Fruit fly (Drosophila melanogaster) Kc167 (cell line): Measurements from ENCODE around the gene lectin-37Da.

ENCODE experiments used
- Myc ChIP-seq: fragments of >200 bp; optimal IDR thresholded peaks from 2 replicates; lab custom pipeline; 2017; ENCODE audit warnings: missing external identifiers
- Sin3A ChIP-seq: fragments of >200 bp; optimal IDR thresholded peaks from 2 replicates; lab custom pipeline; 2018; ENCODE audit warnings: missing external identifiers
- h ChIP-seq: fragments of >200 bp; optimal IDR thresholded peaks from 3 replicates; lab custom pipeline; 2018; ENCODE audit warnings: missing external identifiers
- insv ChIP-seq: fragments of >200 bp; optimal IDR thresholded peaks from 3 replicates; lab custom pipeline; 2018; ENCODE audit warnings: missing external identifiers
- psq ChIP-seq: fragments of >200 bp; optimal IDR thresholded peaks from 2 replicates; lab custom pipeline; 2017; ENCODE audit warnings: missing external identifiers
- ttk ChIP-seq: sonication (Bioruptor generic); optimal IDR thresholded peaks from 2 replicates; lab custom pipeline; 2017; ENCODE audit warnings: missing external identifiers

lectin-37Da gene

DNA sequence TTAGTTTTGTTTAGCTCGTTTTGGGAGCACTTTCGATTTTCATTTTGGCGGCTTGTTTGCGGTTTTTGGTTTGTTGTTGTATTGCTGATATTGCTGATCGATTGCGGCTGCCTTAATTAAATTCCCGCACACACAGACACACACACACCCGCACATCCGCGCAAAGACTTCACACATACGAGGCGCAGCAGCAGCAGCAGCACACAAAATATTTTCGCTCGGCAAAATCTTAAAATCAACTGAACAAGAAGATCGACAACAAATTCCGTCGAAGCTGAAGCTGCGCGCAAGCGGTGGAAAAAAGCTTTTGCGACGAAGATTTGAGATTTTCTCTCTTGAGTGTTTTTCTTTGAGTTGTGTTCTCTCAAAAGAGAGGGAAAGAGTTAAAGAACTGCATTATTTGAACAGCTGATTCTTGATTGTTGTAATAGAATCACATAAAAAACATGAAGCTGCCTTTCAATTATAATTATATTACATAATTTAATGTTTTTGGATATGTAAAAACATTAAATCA is 3.8 kb upstream of the lectin-37Da start:
- no peak for TF ChIP-seq Myc (lab: Kevin White, UChicago)
- no peak for TF ChIP-seq psq (lab: Kevin White, UChicago)
- no peak for TF ChIP-seq Sin3A (lab: Kevin White, UChicago)
- TF ChIP-seq insv (lab: Kevin White, UChicago), result no peak
- no peak for TF ChIP-seq ttk (lab: Kevin White, UChicago)
- TF ChIP-seq h (lab: Kevin White, UChicago), result no peak

DNA sequence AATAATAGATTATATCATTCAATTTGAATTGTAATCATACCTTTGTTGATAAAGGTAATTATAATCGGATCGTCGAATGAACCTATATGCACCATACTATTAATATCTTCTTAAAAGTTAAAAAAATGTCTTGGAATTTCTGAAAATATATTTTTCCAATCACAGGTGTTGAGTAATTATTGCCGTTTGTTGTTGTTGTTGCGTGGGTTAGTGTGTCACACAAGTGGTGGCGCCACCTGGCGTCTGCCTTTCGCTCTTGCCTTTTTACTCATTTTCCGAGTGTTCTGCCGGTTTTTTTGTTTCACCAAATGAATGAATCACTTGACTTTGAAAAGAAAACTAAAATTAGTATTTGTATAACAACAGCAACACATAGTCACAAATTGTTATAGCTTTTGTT is 3.0 kb upstream of the lectin-37Da start:
- TF ChIP-seq psq (lab: Kevin White, UChicago) (no peak), h (lab: Kevin White, UChicago) (no peak), insv (lab: Kevin White, UChicago) (no peak), Myc (lab: Kevin White, UChicago) (no peak), ttk (lab: Kevin White, UChicago) (no peak)

dm6 chr2L:19415859-19416258 is 2.3 kb upstream of the lectin-37Da start:
- TF ChIP-seq h (lab: Kevin White, UChicago), result no peak
- no peak for TF ChIP-seq insv (lab: Kevin White, UChicago)
- no peak for TF ChIP-seq Myc (lab: Kevin White, UChicago)
- no peak for TF ChIP-seq Sin3A (lab: Kevin White, UChicago)
- TF ChIP-seq ttk (lab: Kevin White, UChicago), result no peak

dm6 chr2L:19416602-19417497 is 1.3 kb upstream of the lectin-37Da start, which contains the start of gene Lectin-galC1:
TSS of gene Lectin-galC1 (plus strand) at chr2L:19417447.
- TF ChIP-seq psq (lab: Kevin White, UChicago), result no peak
- TF ChIP-seq ttk (lab: Kevin White, UChicago), result no peak
- no peak for TF ChIP-seq insv (lab: Kevin White, UChicago)
- no peak for TF ChIP-seq h (lab: Kevin White, UChicago)
- TF ChIP-seq Myc (lab: Kevin White, UChicago), result no peak
- TF ChIP-seq Sin3A (lab: Kevin White, UChicago), result no peak

dm6 chr2L:19418872-19419271 is 755 bp downstream of the lectin-37Da start, which contains the start of gene lectin-37Db:
TSS of gene lectin-37Db (plus strand) at chr2L:19419075.
- TF ChIP-seq Myc (lab: Kevin White, UChicago) (no peak), insv (lab: Kevin White, UChicago) (no peak), h (lab: Kevin White, UChicago) (no peak), psq (lab: Kevin White, UChicago) (no peak), Sin3A (lab: Kevin White, UChicago) (no peak), ttk (lab: Kevin White, UChicago) (no peak)

- TF ChIP-seq insv (lab: Kevin White, UChicago), result no peak
- no peak for TF ChIP-seq ttk (lab: Kevin White, UChicago)
- no peak for TF ChIP-seq h (lab: Kevin White, UChicago)
Observed at dm6 chr2L:19421573-19421972, 3.5 kb downstream of the lectin-37Da start.

DNA sequence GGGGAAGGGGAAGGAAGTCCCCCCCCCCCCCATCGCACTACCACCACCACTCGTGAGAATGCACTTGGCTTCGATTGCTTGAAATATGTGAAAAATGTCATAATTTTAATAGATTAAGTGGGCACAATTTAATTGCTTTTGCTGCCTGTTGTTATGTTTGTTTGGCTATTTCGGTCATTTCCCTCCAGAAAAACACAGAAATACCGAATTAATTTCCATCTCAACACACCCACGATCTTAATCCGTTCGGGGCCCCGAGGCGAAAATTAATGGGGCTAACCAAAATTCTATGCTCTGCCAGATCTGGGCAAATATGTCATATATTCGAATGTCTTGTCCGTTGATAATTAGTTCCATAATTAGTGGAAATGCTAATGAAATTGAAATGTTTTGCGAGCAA is 4.5 kb downstream of the lectin-37Da start:
- no peak for TF ChIP-seq h (lab: Kevin White, UChicago)
- TF ChIP-seq ttk (lab: Kevin White, UChicago), result no peak
- no peak for TF ChIP-seq Myc (lab: Kevin White, UChicago)
- no peak for TF ChIP-seq psq (lab: Kevin White, UChicago)
- no peak for TF ChIP-seq Sin3A (lab: Kevin White, UChicago)
- TF ChIP-seq insv (lab: Kevin White, UChicago), result no peak

DNA sequence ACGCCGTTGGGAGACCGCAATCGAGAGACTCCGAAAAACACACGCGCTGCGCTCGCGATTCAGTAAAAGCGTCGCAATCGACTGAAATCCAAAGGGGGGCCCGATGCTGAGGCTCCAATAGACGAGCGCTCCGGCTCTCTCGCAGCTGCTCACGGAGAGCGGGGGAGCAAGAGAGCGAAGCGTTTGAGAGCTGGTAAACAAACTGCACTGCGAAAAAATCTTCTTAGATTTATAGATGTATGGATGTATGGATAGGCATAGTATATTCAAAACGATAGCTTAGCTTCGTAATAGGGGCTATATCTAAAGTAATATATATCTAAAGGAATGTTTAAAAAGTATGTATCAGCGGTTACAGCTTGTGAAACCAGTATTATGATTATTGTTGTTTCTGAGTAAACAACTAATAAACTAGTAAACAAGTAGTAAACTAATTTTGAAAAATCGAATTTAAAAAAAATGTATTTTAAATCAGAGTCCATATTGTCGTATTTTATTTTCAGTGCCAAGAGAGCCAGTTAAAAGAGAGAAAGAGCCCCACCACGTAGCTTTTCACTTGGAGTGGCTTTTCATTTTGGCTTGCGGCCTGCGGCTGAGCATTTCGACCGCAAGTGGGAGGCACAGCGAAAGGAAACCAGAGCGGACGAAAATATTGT is 5.5 kb downstream of the lectin-37Da start, which contains the start of the genes Alp12 and CG13085:
Gene Alp12, plus strand, starts transcription at position 584 of the 656 bp plus-strand sequence.
Gene CG13085, plus strand, starts transcription at position 584 of the 656 bp plus-strand sequence.
- TF ChIP-seq insv (lab: Kevin White, UChicago) (no peak), Sin3A (lab: Kevin White, UChicago) (no peak), ttk (lab: Kevin White, UChicago) (no peak), psq (lab: Kevin White, UChicago) (no peak), h (lab: Kevin White, UChicago) (no peak), Myc (lab: Kevin White, UChicago) (no peak)

- TF ChIP-seq Sin3A (lab: Kevin White, UChicago), result no peak
- TF ChIP-seq ttk (lab: Kevin White, UChicago), result no peak
- no peak for TF ChIP-seq h (lab: Kevin White, UChicago)
- TF ChIP-seq insv (lab: Kevin White, UChicago), result no peak
- no peak for TF ChIP-seq Myc (lab: Kevin White, UChicago)
- no peak for TF ChIP-seq psq (lab: Kevin White, UChicago)
Observed at dm6 chr2L:19424307-19424902, 6.3 kb downstream of the lectin-37Da start.

DNA sequence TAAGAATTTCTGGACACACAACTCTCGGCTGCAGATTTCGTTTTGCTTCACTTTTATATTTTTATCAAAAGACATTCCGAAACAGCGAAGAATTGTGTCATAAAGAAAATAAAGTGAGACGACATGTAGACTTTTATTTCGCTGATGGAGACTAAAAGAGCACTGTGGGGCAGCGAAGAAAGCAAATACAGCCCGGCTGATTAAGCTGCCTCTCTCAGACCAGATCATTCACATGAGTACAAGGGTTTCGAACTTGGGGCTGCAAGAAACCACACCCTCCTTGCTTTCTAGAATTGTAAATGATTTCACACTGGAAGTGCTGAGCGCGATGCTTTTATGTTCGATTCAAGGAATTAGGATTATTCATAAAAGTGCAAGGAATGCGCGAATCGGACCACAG is 7.0 kb downstream of the lectin-37Da start:
- no peak for TF ChIP-seq ttk (lab: Kevin White, UChicago)
- no peak for TF ChIP-seq psq (lab: Kevin White, UChicago)
